Fruit fly (Drosophila melanogaster): ENCODE data around the gene Ppn.

Ppn gene

DNA sequence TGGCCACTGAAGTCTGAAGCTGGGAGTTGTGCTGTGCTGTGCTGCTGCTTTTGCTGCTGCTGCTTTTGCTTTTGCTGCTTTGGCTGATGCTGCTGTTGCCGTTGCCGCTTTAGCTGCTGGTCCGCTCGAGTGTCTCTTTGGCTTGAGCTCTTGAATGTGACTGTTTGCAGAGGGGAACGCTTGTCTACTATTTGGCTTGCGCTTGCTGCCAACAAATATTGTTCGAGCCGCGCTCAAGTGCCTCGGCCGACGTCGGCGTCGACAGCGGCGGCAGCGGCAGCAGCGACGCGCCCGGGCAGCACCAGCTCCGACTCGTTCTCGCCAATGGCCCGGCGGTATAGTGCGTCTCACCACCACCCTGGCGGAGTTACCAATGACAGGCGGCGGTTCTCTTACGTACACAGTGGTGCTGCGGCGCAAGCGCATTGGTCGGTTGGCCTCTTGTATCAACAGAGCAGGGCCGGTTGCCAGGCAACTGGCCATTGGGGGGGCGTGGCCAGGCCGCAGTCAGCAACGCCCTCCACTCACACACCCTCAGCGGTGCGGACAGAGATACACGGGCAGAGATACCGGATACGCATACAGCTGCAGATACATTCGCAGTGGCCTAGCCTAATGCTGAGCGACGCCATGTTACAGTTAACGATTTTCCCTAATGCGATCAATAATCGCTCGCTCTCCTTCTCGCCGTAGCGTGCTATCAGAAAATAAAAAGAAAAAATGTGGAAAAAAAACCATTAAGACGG lies 45.1 kb upstream of the Ppn start, which contains the start of gene fkh:
TSS of gene fkh (minus strand) at position 189 of the 746 bp plus-strand sequence.
- TF ChIP-seq rgr (GFP tag; optimal IDR thresholded peaks at IDR 0.05) (peak; percentile 99), sv (GFP tag; optimal IDR thresholded peaks at IDR 0.05) (peak; percentile 56), CrebA (GFP tag; optimal IDR thresholded peaks at IDR 0.05; ENCODE audit: borderline replicate concordance) (peak; percentile 36), usp (GFP tag; optimal IDR thresholded peaks at IDR 0.05) (no peak), h (GFP tag; optimal IDR thresholded peaks at IDR 0.05) (peak; percentile 98), brk (GFP tag; optimal IDR thresholded peaks at IDR 0.05) (peak; percentile 97), dmrt93B (GFP tag; optimal IDR thresholded peaks at IDR 0.05) (peak; percentile 91), jim (GFP tag; optimal IDR thresholded peaks at IDR 0.05) (peak; percentile 97), OdsH (GFP tag; optimal IDR thresholded peaks at IDR 0.05) (peak; percentile 98), Rel (GFP tag; optimal IDR thresholded peaks at IDR 0.05) (peak; percentile 83), Rel (tag; optimal IDR thresholded peaks at IDR 0.05) (peak; percentile 49), br (GFP tag; optimal IDR thresholded peaks at IDR 0.05) (peak; percentile 98), Dfd (GFP tag; optimal IDR thresholded peaks at IDR 0.05) (no peak), dsf (GFP tag; optimal IDR thresholded peaks at IDR 0.05; ENCODE audit: borderline replicate concordance) (peak; percentile 95), Myc (optimal IDR thresholded peaks at IDR 0.05) (no peak), psq (GFP tag; optimal IDR thresholded peaks at IDR 0.05) (peak; percentile 92), fru (GFP tag; optimal IDR thresholded peaks at IDR 0.05) (peak; percentile 95), Dif (GFP tag; optimal IDR thresholded peaks at IDR 0.05; ENCODE audit: partially characterized antibody) (peak; percentile 66), Mio (GFP tag; optimal IDR thresholded peaks at IDR 0.05) (peak; percentile 87), HLH106 (tag; optimal IDR thresholded peaks at IDR 0.05) (peak; percentile 67), Sp1 (GFP tag; optimal IDR thresholded peaks at IDR 0.05) (peak; percentile 83), ey (GFP tag; optimal IDR thresholded peaks at IDR 0.05) (peak; percentile 90), Hr78 (GFP tag; optimal IDR thresholded peaks at IDR 0.05) (no peak), lola (GFP tag; optimal IDR thresholded peaks at IDR 0.05) (no peak), tai (GFP tag; optimal IDR thresholded peaks at IDR 0.05) (peak; percentile 98), GATAd (GFP tag; optimal IDR thresholded peaks at IDR 0.05) (peak; percentile 94), woc (GFP tag; optimal IDR thresholded peaks at IDR 0.05) (peak; percentile 54), Hr83 (GFP tag; optimal IDR thresholded peaks at IDR 0.05; ENCODE audit: poor library complexity, severe bottlenecking) (peak; percentile 100), foxo (GFP tag; optimal IDR thresholded peaks at IDR 0.05) (peak; percentile 86 to 97), Jra (GFP tag; optimal IDR thresholded peaks at IDR 0.05) (peak; percentile 99), Hnf4 (GFP tag; optimal IDR thresholded peaks at IDR 0.05) (peak; percentile 99), Vsx2 (GFP tag; optimal IDR thresholded peaks at IDR 0.05; ENCODE audit: partially characterized antibody) (peak; percentile 71), dl (GFP tag; optimal IDR thresholded peaks at IDR 0.05; ENCODE audit: insufficient read depth in 1 of 2, partially characterized antibody in 2 of 2) (peak in 1 of 2 experiments; percentile 53), sage (GFP tag; optimal IDR thresholded peaks at IDR 0.05) (peak; percentile 55), CG9705 (GFP tag; optimal IDR thresholded peaks at IDR 0.05) (peak; percentile 88), Abd-B (GFP tag; optimal IDR thresholded peaks at IDR 0.05) (no peak), N (GFP tag; optimal IDR thresholded peaks at IDR 0.05) (no peak), pan (optimal IDR thresholded peaks at IDR 0.05) (no peak), CG32264 (GFP tag; optimal IDR thresholded peaks at IDR 0.05) (peak; percentile 97)

DNA sequence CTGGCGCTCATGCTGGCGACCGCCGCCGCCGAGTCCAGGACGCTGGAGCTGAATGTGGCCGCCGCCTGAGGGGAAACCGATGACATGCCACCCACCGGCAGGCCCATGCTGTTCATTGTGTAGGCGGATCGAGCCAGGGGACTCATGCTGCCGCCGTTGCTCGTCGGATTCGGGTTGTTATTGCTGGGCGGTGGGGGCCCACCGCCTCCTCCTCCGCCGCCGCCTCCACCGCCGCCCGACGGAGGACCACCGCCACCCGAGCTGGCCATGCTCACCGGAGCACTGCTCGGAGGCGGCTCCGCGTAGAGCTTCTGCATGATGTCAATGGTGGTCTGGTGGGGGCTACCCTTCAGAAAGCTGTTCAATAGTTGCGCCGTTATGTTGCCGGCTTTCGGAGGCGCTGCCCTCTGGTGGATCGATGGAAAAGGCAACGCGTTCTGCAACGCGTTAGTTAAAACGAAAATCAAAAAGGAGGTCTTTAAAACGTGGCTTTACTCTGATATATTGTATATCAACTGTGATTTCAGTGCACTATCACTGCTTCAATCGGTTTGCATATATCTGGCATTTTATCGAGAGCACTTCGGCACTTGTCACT lies 44.2 kb upstream of the Ppn start:
- TF ChIP-seq Rel (GFP tag; optimal IDR thresholded peaks at IDR 0.05) (no peak), Rel (tag; optimal IDR thresholded peaks at IDR 0.05) (no peak), Dfd (GFP tag; optimal IDR thresholded peaks at IDR 0.05) (peak; percentile 99), jim (GFP tag; optimal IDR thresholded peaks at IDR 0.05) (no peak)
